Worm (Caenorhabditis elegans): Measurements from ENCODE around the gene ZK666.4.

ZK666.4 gene

ce11 chrII:10447348-10448316, 29.4 kb upstream of the ZK666.4 start, which contains the start of gene ZK673.2 (continued):
- TF ChIP-seq lin-1 (GFP tag; IDR thresholded peaks at IDR 0.05) (peak; percentile 43; the same call in 1 of the 2 replicates), nhr-10 (tag; optimal IDR thresholded peaks at IDR 0.05) (peak; percentile 61), lsy-2 (tag; optimal IDR thresholded peaks at IDR 0.05) (peak in 1 of 2 experiments; percentile 28), skn-1 (tag; optimal IDR thresholded peaks at IDR 0.05) (no peak), ztf-7 (tag; optimal IDR thresholded peaks at IDR 0.05) (no peak), Y48G9A.11 (GFP tag; IDR thresholded peaks at IDR 0.05) (no peak), ceh-20 (GFP tag; IDR thresholded peaks at IDR 0.05) (peak; percentile 27; the same call in 1 of the 2 replicates), nhr-48 (tag; optimal IDR thresholded peaks at IDR 0.05) (peak; percentile 86)

ce11 chrII:10449707-10450106, 27.4 kb upstream of the ZK666.4 start, which contains the start of gene lin-56:
Gene lin-56 (plus strand): TSS chrII:10450007.
- TF ChIP-seq T20F7.1 (GFP tag; optimal IDR thresholded peaks at IDR 0.05) (no peak), ceh-32 (tag; optimal IDR thresholded peaks at IDR 0.05; ENCODE audit: poor library complexity) (no peak), ceh-82 (tag; optimal IDR thresholded peaks at IDR 0.05) (no peak), rbr-2 (tag; optimal IDR thresholded peaks at IDR 0.05) (no peak), aha-1 (tag) (peak; percentile 54), duxl-1 (tag; optimal IDR thresholded peaks at IDR 0.05; ENCODE audit: poor library complexity) (no peak), ztf-11 (tag; optimal IDR thresholded peaks at IDR 0.05) (no peak)

- no peak for TF ChIP-seq spr-3 (GFP tag; optimal IDR thresholded peaks at IDR 0.05)
- TF ChIP-seq fos-1 (tag; optimal IDR thresholded peaks at IDR 0.05): no peak
- TF ChIP-seq ama-1 (optimal IDR thresholded peaks at IDR 0.05): peak; percentile 56
- TF ChIP-seq dmd-8 (GFP tag; IDR thresholded peaks at IDR 0.05): no peak
- TF ChIP-seq nhr-25 (tag; optimal IDR thresholded peaks at IDR 0.05; ENCODE audit: borderline replicate concordance, insufficient read depth): peak; percentile 12
- peak in 1 of 2 experiments; percentile 31 for TF ChIP-seq lsy-2 (tag; optimal IDR thresholded peaks at IDR 0.05)
- TF ChIP-seq hlh-30 (tag; optimal IDR thresholded peaks at IDR 0.05; ENCODE audit: insufficient read depth): peak; percentile 31
- peak; percentile 14 for TF ChIP-seq mes-2 (tag; optimal IDR thresholded peaks at IDR 0.05; ENCODE audit: poor library complexity, severe bottlenecking)
- peak; percentile 27 for TF ChIP-seq dve-1 (tag; optimal IDR thresholded peaks at IDR 0.05; ENCODE audit: insufficient read depth)
- peak; percentile 68 for TF ChIP-seq mep-1 (tag; optimal IDR thresholded peaks at IDR 0.05)
- peak; percentile 44 for TF ChIP-seq nhr-11 (tag; optimal IDR thresholded peaks at IDR 0.05)
- TF ChIP-seq nhr-102 (tag; optimal IDR thresholded peaks at IDR 0.05): peak; percentile 0
- no peak for TF ChIP-seq daf-16 (GFP tag; optimal IDR thresholded peaks at IDR 0.05)
- peak; percentile 8 for TF ChIP-seq daf-16 (tag; optimal IDR thresholded peaks at IDR 0.05)
- TF ChIP-seq aha-1 (tag): peak; percentile 64
- peak; percentile 72 for TF ChIP-seq lin-38 (GFP tag; IDR thresholded peaks at IDR 0.05)
- no peak for TF ChIP-seq T26A8.4 (GFP tag; IDR thresholded peaks at IDR 0.05)
- 0 out of 2 replicates have a peak, but pooled peaks have one; percentile 25 for TF ChIP-seq Y48G9A.11 (GFP tag; IDR thresholded peaks at IDR 0.05)
- peak; percentile 47; the same call in 1 of the 2 replicates for TF ChIP-seq zfp-3 (GFP tag; conservative IDR thresholded peaks at IDR 0.05)
- TF ChIP-seq sdz-12 (GFP tag; optimal IDR thresholded peaks at IDR 0.05): peak; percentile 72
Measured at ce11 chrII:10450335-10450734, 26.7 kb upstream of the ZK666.4 start.

ce11 chrII:10452620-10453019, 24.4 kb upstream of the ZK666.4 start, which contains the start of gene ZK673.4:
Gene ZK673.4 (plus strand): TSS chrII:10452920.
- TF ChIP-seq nhr-41 (GFP tag; IDR thresholded peaks at IDR 0.05) (no peak), nhr-28 (tag; optimal IDR thresholded peaks at IDR 0.05) (no peak), lin-13 (GFP tag; optimal IDR thresholded peaks at IDR 0.05) (no peak), aha-1 (tag) (no peak), ama-1 (optimal IDR thresholded peaks at IDR 0.05) (no peak)
